Fruit fly (Drosophila melanogaster) whole organism, embryonic: ENCODE measurements around the gene rut.

ENCODE experiments used
- Abd-B ChIP-seq: fragments of 200-800 bp; sonication (Bioruptor generic); optimal IDR thresholded peaks from 2 replicates; lab custom pipeline; 2018; ENCODE audit warnings: missing biosample characterization, mild to moderate bottlenecking, missing genetic modification characterization, moderate library complexity
- Aef1 ChIP-seq: fragments of 200-800 bp; sonication (Bioruptor generic); IDR thresholded peaks from 3 replicates; pipeline ENCODE4 v1.3.6; 2022; ENCODE audit warnings: missing biosample characterization, missing genetic modification characterization
- CG10462 ChIP-seq: fragments of 200-800 bp; sonication (Bioruptor generic); optimal IDR thresholded peaks from 2 replicates; lab custom pipeline; 2016; ENCODE audit warnings: missing biosample characterization, missing genetic modification characterization
- CG11085 ChIP-seq: fragments of 200-800 bp; sonication (Bioruptor generic); IDR thresholded peaks from 2 replicates; pipeline ENCODE4 v1.3.6; 2022; ENCODE audit warnings: missing biosample characterization, missing genetic modification characterization
- CG11093 ChIP-seq: fragments of 200-800 bp; sonication (Bioruptor generic); IDR thresholded peaks from 3 replicates; pipeline ENCODE4 v1.3.6; 2022; ENCODE audit warnings: missing biosample characterization, missing genetic modification characterization
- CG11456 ChIP-seq: fragments of 200-800 bp; sonication (Bioruptor generic); IDR thresholded peaks from 3 replicates; pipeline ENCODE4 v1.3.6; 2022; ENCODE audit warnings: missing biosample characterization, missing genetic modification characterization
- CG11560 ChIP-seq: fragments of 200-800 bp; sonication (Bioruptor generic); IDR thresholded peaks from 3 replicates; pipeline ENCODE4 v1.3.6; 2022; ENCODE audit warnings: missing biosample characterization, missing genetic modification characterization
- CG11695 ChIP-seq: fragments of 200-800 bp; sonication (Bioruptor generic); IDR thresholded peaks from 3 replicates; pipeline ENCODE4 v1.3.6; 2022; ENCODE audit warnings: missing biosample characterization, missing genetic modification characterization
- CG11696 ChIP-seq: fragments of 200-800 bp; sonication (Bioruptor generic); IDR thresholded peaks from 2 replicates; pipeline ENCODE4 v1.3.6; 2022; ENCODE audit warnings: missing biosample characterization, missing genetic modification characterization
- CG12744 ChIP-seq: fragments of 200-800 bp; sonication (Bioruptor generic); optimal IDR thresholded peaks from 2 replicates; lab custom pipeline; 2016; ENCODE audit warnings: missing biosample characterization, missing genetic modification characterization
- CG12942 ChIP-seq: fragments of 200-800 bp; sonication (Bioruptor generic); optimal IDR thresholded peaks from 3 replicates; lab custom pipeline; 2016; ENCODE audit warnings: missing biosample characterization, missing genetic modification characterization
- CG13296 ChIP-seq: fragments of 200-800 bp; sonication (Bioruptor generic); optimal IDR thresholded peaks from 3 replicates; lab custom pipeline; 2018; ENCODE audit warnings: missing biosample characterization, mild to moderate bottlenecking, missing genetic modification characterization
- CG15601 ChIP-seq: fragments of 200-800 bp; sonication (Bioruptor generic); optimal IDR thresholded peaks from 3 replicates; lab custom pipeline; 2019; ENCODE audit warnings: missing biosample characterization, mild to moderate bottlenecking, missing genetic modification characterization, moderate library complexity
- CG16863 ChIP-seq: fragments of 200-800 bp; sonication (Bioruptor generic); optimal IDR thresholded peaks from 3 replicates; lab custom pipeline; 2016; ENCODE audit warnings: missing biosample characterization, missing genetic modification characterization
- CG18476 ChIP-seq: fragments of 200-800 bp; sonication (Bioruptor generic); optimal IDR thresholded peaks from 2 replicates; lab custom pipeline; 2016; ENCODE audit warnings: missing biosample characterization, mild to moderate bottlenecking, missing genetic modification characterization
- CG30020 ChIP-seq: fragments of 200-800 bp; optimal IDR thresholded peaks from 2 replicates; lab custom pipeline; 2019; ENCODE audit warnings: missing biosample characterization, mild to moderate bottlenecking, missing genetic modification characterization, moderate library complexity
- CG4730 ChIP-seq: fragments of 200-800 bp; sonication (Bioruptor generic); IDR thresholded peaks from 2 replicates; pipeline ENCODE4 v1.3.6; 2022; ENCODE audit warnings: missing biosample characterization, missing genetic modification characterization
- CG7928 ChIP-seq: fragments of 200-800 bp; sonication (Bioruptor generic); optimal IDR thresholded peaks from 2 replicates; lab custom pipeline; 2017; ENCODE audit warnings: missing biosample characterization, mild to moderate bottlenecking, missing genetic modification characterization
- Eip74EF ChIP-seq, 2 experiments: fragments of 200-800 bp in 1 of 2; fragments of >200 bp in 1 of 2; sonication (Bioruptor generic) in 1 of 2; optimal IDR thresholded peaks; 2 replicates each; lab custom pipeline; 2017 to 2019; ENCODE audit warnings: missing biosample characterization in 2 of 2, missing genetic modification characterization in 2 of 2, mild to moderate bottlenecking in 1 of 2, moderate library complexity in 1 of 2
- Fer1 ChIP-seq: fragments of 200-800 bp; sonication (Bioruptor generic); optimal IDR thresholded peaks from 2 replicates; lab custom pipeline; 2017; ENCODE audit warnings: missing biosample characterization, mild to moderate bottlenecking, missing genetic modification characterization
- HLH54F ChIP-seq: fragments of 200-800 bp; sonication (Bioruptor generic); optimal IDR thresholded peaks from 3 replicates; lab custom pipeline; 2016; ENCODE audit warnings: missing biosample characterization, missing genetic modification characterization
- HmgD ChIP-seq: fragments of 200-800 bp; sonication (Bioruptor generic); optimal IDR thresholded peaks from 3 replicates; lab custom pipeline; 2016; ENCODE audit warnings: missing biosample characterization, missing genetic modification characterization
- MESR4 ChIP-seq: fragments of 200-800 bp; sonication (Bioruptor generic); optimal IDR thresholded peaks from 2 replicates; lab custom pipeline; 2018; ENCODE audit warnings: missing biosample characterization, mild to moderate bottlenecking, missing genetic modification characterization, moderate library complexity
- MTF-1 ChIP-seq: fragments of 200-800 bp; sonication (Bioruptor generic); optimal IDR thresholded peaks from 2 replicates; lab custom pipeline; 2018; ENCODE audit warnings: missing biosample characterization, mild to moderate bottlenecking, missing genetic modification characterization, borderline replicate concordance
- Optix ChIP-seq: fragments of 200-800 bp; sonication (Bioruptor generic); IDR thresholded peaks from 3 replicates; pipeline ENCODE4 v1.3.6; 2022; ENCODE audit warnings: missing biosample characterization, missing genetic modification characterization
- Ptx1 ChIP-seq: fragments of 200-800 bp; sonication (Bioruptor generic); IDR thresholded peaks from 2 replicates; pipeline ENCODE4 v1.3.6; 2022; ENCODE audit warnings: missing biosample characterization, missing genetic modification characterization
- Rfx ChIP-seq: fragments of 200-800 bp; sonication (Bioruptor generic); IDR thresholded peaks from 2 replicates; pipeline ENCODE4 v1.3.6; 2022; ENCODE audit warnings: missing biosample characterization, missing genetic modification characterization
- Scr ChIP-seq: fragments of 200-800 bp; sonication (Bioruptor generic); IDR thresholded peaks from 2 replicates; pipeline ENCODE4 v1.3.6; 2022; ENCODE audit warnings: missing biosample characterization, missing genetic modification characterization; ENCODE audit not compliant: partially characterized antibody
- Six4 ChIP-seq: fragments of 200-800 bp; sonication (Bioruptor generic); optimal IDR thresholded peaks from 2 replicates; lab custom pipeline; 2016; ENCODE audit warnings: missing biosample characterization, missing genetic modification characterization
- Sox102F ChIP-seq: fragments of 200-800 bp; sonication (Bioruptor generic); optimal IDR thresholded peaks from 2 replicates; lab custom pipeline; 2018; ENCODE audit warnings: missing biosample characterization, mild to moderate bottlenecking, missing genetic modification characterization, moderate library complexity
- Ssrp ChIP-seq: fragments of 200-800 bp; sonication (Bioruptor generic); optimal IDR thresholded peaks from 2 replicates; lab custom pipeline; 2018; ENCODE audit warnings: missing biosample characterization, mild to moderate bottlenecking, missing genetic modification characterization, moderate library complexity
- Taf1 ChIP-seq: fragments of 200-800 bp; sonication (Bioruptor generic); IDR thresholded peaks from 2 replicates; pipeline ENCODE4 v1.3.6; 2022; ENCODE audit warnings: missing biosample characterization, missing genetic modification characterization
- ash1 ChIP-seq: fragments of 200-800 bp; sonication (Bioruptor generic); optimal IDR thresholded peaks from 2 replicates; lab custom pipeline; 2018; ENCODE audit warnings: missing biosample characterization, mild to moderate bottlenecking, missing genetic modification characterization
- az2 ChIP-seq: fragments of 200-800 bp; sonication (Bioruptor generic); optimal IDR thresholded peaks from 3 replicates; lab custom pipeline; 2016; ENCODE audit warnings: missing biosample characterization, missing genetic modification characterization
- bbx ChIP-seq: fragments of 200-800 bp; sonication (Bioruptor generic); IDR thresholded peaks from 2 replicates; pipeline ENCODE4 v1.3.6; 2022; ENCODE audit warnings: missing biosample characterization, missing genetic modification characterization; ENCODE audit not compliant: partially characterized antibody
- cas ChIP-seq: fragments of 200-800 bp; sonication (Bioruptor generic); IDR thresholded peaks from 2 replicates; pipeline ENCODE4 v1.3.6; 2022; ENCODE audit warnings: missing biosample characterization, missing genetic modification characterization
- cato ChIP-seq: fragments of 200-800 bp; sonication (Bioruptor generic); optimal IDR thresholded peaks from 2 replicates; lab custom pipeline; 2016; ENCODE audit warnings: missing biosample characterization, missing genetic modification characterization, borderline replicate concordance
- danr ChIP-seq: fragments of 200-800 bp; sonication (Bioruptor generic); IDR thresholded peaks from 2 replicates; pipeline ENCODE4 v1.3.6; 2022; ENCODE audit warnings: missing biosample characterization, missing genetic modification characterization
- eve ChIP-seq, 2 experiments: fragments of >200 bp; optimal IDR thresholded peaks; 2 replicates each; lab custom pipeline; 2017; ENCODE audit warnings: missing biosample characterization in 2 of 2, missing genetic modification characterization in 2 of 2
- fd102C ChIP-seq: fragments of 200-800 bp; sonication (Bioruptor generic); optimal IDR thresholded peaks from 2 replicates; lab custom pipeline; 2018; ENCODE audit warnings: missing biosample characterization, mild to moderate bottlenecking, missing genetic modification characterization, moderate library complexity
- fd3F ChIP-seq: fragments of 200-800 bp; sonication (Bioruptor generic); optimal IDR thresholded peaks from 2 replicates; lab custom pipeline; 2018; ENCODE audit warnings: missing biosample characterization, mild to moderate bottlenecking, missing genetic modification characterization, moderate library complexity
- fd64A ChIP-seq: fragments of 200-800 bp; sonication (Bioruptor generic); optimal IDR thresholded peaks from 3 replicates; lab custom pipeline; 2018; ENCODE audit warnings: missing biosample characterization, mild to moderate bottlenecking, missing genetic modification characterization
- fd96Cb ChIP-seq: fragments of 200-800 bp; sonication (Bioruptor generic); optimal IDR thresholded peaks from 2 replicates; lab custom pipeline; 2018; ENCODE audit warnings: missing biosample characterization, mild to moderate bottlenecking, missing genetic modification characterization, moderate library complexity
- mam ChIP-seq: fragments of 200-800 bp; sonication (Bioruptor generic); optimal IDR thresholded peaks from 3 replicates; lab custom pipeline; 2016; ENCODE audit warnings: missing biosample characterization, missing genetic modification characterization
- pzg ChIP-seq: fragments of 200-800 bp; sonication (Bioruptor generic); optimal IDR thresholded peaks from 3 replicates; lab custom pipeline; 2018; ENCODE audit warnings: missing biosample characterization, mild to moderate bottlenecking, missing genetic modification characterization, moderate library complexity
- row ChIP-seq: fragments of 200-800 bp; sonication (Bioruptor generic); IDR thresholded peaks from 3 replicates; pipeline ENCODE4 v1.3.6; 2022; ENCODE audit warnings: missing biosample characterization, missing genetic modification characterization
- sens-2 ChIP-seq: fragments of 200-800 bp; sonication (Bioruptor generic); IDR thresholded peaks from 2 replicates; pipeline ENCODE4 v1.3.6; 2022; ENCODE audit warnings: missing biosample characterization, missing genetic modification characterization
- sr ChIP-seq: fragments of 200-800 bp; sonication (Bioruptor generic); IDR thresholded peaks from 3 replicates; pipeline ENCODE4 v1.3.6; 2022; ENCODE audit warnings: missing biosample characterization, missing genetic modification characterization
- sug ChIP-seq: fragments of 200-800 bp; optimal IDR thresholded peaks from 2 replicates; lab custom pipeline; 2019; ENCODE audit warnings: missing biosample characterization, mild to moderate bottlenecking, missing genetic modification characterization, moderate library complexity
- tio ChIP-seq: fragments of 200-800 bp; sonication (Bioruptor generic); optimal IDR thresholded peaks from 2 replicates; lab custom pipeline; 2017; ENCODE audit warnings: missing biosample characterization, missing genetic modification characterization, inconsistent platforms
- usp ChIP-seq: fragments of >200 bp; optimal IDR thresholded peaks from 2 replicates; lab custom pipeline; 2017; ENCODE audit warnings: missing biosample characterization, missing genetic modification characterization

The rut gene

DNA sequence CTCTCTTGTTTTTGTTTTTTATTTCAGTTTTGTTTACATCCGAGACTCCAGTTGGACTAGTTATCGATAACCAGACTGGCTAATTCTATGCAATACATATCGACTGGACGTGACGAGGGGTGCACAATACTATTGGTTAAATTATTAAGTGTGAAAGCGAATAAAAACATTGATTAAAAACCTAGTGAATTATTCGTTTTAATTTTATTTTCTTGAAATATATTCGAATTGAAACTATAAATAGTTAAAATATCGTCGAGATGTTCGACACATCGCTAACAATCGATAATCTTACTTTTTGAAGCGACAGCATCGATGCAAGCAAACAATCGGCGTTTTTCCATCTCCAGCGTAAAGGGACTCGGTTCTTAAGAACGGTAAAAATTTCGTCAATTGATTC, 13.2 kb upstream of the rut start, which contains the start of the genes CG32590 and Flo2 (continued):
- TF ChIP-seq cato (peak; percentile 50), CG11695 (peak; percentile 64; the same call in 2 of the 3 replicates), usp (GFP tag; lab: Kevin White, UChicago) (no peak), MTF-1 (no peak), CG11093 (peak; percentile 52; the same call in 1 of the 3 replicates), fd64A (GFP tag; lab: Kevin White, UChicago) (no peak), Ptx1 (GFP tag; lab: Robert Waterston, UW) (peak; percentile 84), sr (GFP tag; lab: Robert Waterston, UW) (no peak), CG7928 (GFP tag; lab: Kevin White, UChicago) (peak; percentile 86), Aef1 (peak; percentile 80), CG11696 (no peak), mam (peak; percentile 85), Fer1 (GFP tag; lab: Kevin White, UChicago) (peak; percentile 42), CG10462 (peak; percentile 57), Six4 (GFP tag; lab: Kevin White, UChicago) (peak; percentile 63), sens-2 (GFP tag; lab: Robert Waterston, UW) (peak; percentile 72), CG12942 (peak; percentile 76), cas (GFP tag; lab: Robert Waterston, UW) (peak; percentile 60), CG18476 (GFP tag; lab: Kevin White, UChicago) (peak; percentile 57), az2 (peak; percentile 71), tio (GFP tag; lab: Kevin White, UChicago) (no peak), fd96Cb (tag; lab: Kevin White, UChicago) (peak; percentile 36), HmgD (no peak), CG4730 (peak; percentile 67), CG13296 (GFP tag; lab: Kevin White, UChicago) (peak; percentile 61), Taf1 (GFP tag; lab: Robert Waterston, UW) (peak; percentile 55), pzg (GFP tag; lab: Kevin White, UChicago) (peak; percentile 78), fd3F (GFP tag; lab: Kevin White, UChicago) (peak; percentile 64), danr (GFP tag; lab: Robert Waterston, UW) (peak; percentile 69), CG11560 (peak; percentile 79), HLH54F (GFP tag; lab: Kevin White, UChicago) (peak; percentile 83), CG12744 (no peak), Abd-B (GFP tag; lab: Kevin White, UChicago) (peak; percentile 65), CG30020 (peak; percentile 60), fd102C (GFP tag; lab: Kevin White, UChicago) (no peak), row (GFP tag; lab: Robert Waterston, UW) (peak; percentile 89), CG11456 (peak; percentile 80), ash1 (GFP tag; lab: Kevin White, UChicago) (no peak), Optix (GFP tag; lab: Robert Waterston, UW) (peak; percentile 72; the same call in 2 of the 3 replicates), sug (tag; lab: Kevin White, UChicago) (peak; percentile 60), Scr (GFP tag; lab: Robert Waterston, UW) (peak; percentile 98), Eip74EF (GFP tag; optimal IDR thresholded peaks at IDR 0.05; lab: Kevin White, UChicago) (peak in 1 of 2 experiments; percentile 27), eve (GFP tag; optimal IDR thresholded peaks at IDR 0.05; lab: Kevin White, UChicago) (no peak), CG15601 (peak; percentile 50), Sox102F (GFP tag; lab: Kevin White, UChicago) (peak; percentile 77), Ssrp (peak; percentile 66), MESR4 (GFP tag; lab: Kevin White, UChicago) (peak; percentile 25), CG11085 (GFP tag; lab: Robert Waterston, UW) (peak; percentile 71), bbx (peak; percentile 94), CG16863 (GFP tag; lab: Kevin White, UChicago) (peak; percentile 44), Rfx (GFP tag; lab: Robert Waterston, UW) (peak; percentile 84)
